Worm (Caenorhabditis elegans) whole organism, early embryonic: Measurements from ENCODE around the gene ZK131.11.

Experiments
- B0310.2 ChIP-seq: sonication (generic microtip); optimal IDR thresholded peaks from 2 replicates; lab custom pipeline; 2016; ENCODE audit warnings: mild to moderate bottlenecking, missing genetic modification characterization, missing compliant biosample characterization
- F13C5.2 ChIP-seq: sonication (generic microtip); optimal IDR thresholded peaks from 2 replicates; lab custom pipeline; 2017; ENCODE audit warnings: mild to moderate bottlenecking, missing genetic modification characterization, inconsistent platforms, missing compliant biosample characterization
- aly-1 ChIP-seq: sonication (generic microtip); optimal IDR thresholded peaks from 2 replicates; lab custom pipeline; 2016; ENCODE audit warnings: missing genetic modification characterization, missing compliant biosample characterization
- ama-1 ChIP-seq: fragments of 150-350 bp; optimal IDR thresholded peaks from 2 replicates; lab custom pipeline; 2014
- ceh-13 ChIP-seq: fragments of 200-800 bp; sonication (Bioruptor generic); optimal IDR thresholded peaks from 2 replicates; lab custom pipeline; 2018; ENCODE audit warnings: mild to moderate bottlenecking, missing genetic modification characterization, missing compliant biosample characterization
- ceh-36 ChIP-seq: sonication (generic microtip); optimal IDR thresholded peaks from 2 replicates; lab custom pipeline; 2016; ENCODE audit warnings: missing genetic modification characterization, inconsistent platforms, missing compliant biosample characterization
- ets-7 ChIP-seq: sonication (generic microtip); optimal IDR thresholded peaks from 2 replicates; lab custom pipeline; 2016; ENCODE audit warnings: missing genotype, missing genetic modification characterization, missing compliant biosample characterization
- flt-1 ChIP-seq: fragments of 200-800 bp; sonication (Bioruptor generic); IDR thresholded peaks from 2 replicates; pipeline ENCODE4 v1.3.6; 2022; ENCODE audit warnings: missing genetic modification characterization, missing compliant biosample characterization
- hmbx-1 ChIP-seq: sonication (generic microtip); optimal IDR thresholded peaks from 2 replicates; lab custom pipeline; 2016; ENCODE audit warnings: mild to moderate bottlenecking, missing genetic modification characterization, missing compliant biosample characterization
- hmg-4 ChIP-seq: fragments of 200-800 bp; sonication (Bioruptor generic); optimal IDR thresholded peaks from 2 replicates; lab custom pipeline; 2018; ENCODE audit warnings: mild to moderate bottlenecking, missing genetic modification characterization, missing compliant biosample characterization
- hnd-1 ChIP-seq: sonication (generic microtip); optimal IDR thresholded peaks from 2 replicates; lab custom pipeline; 2016; ENCODE audit warnings: missing genetic modification characterization, missing compliant biosample characterization
- pes-1 ChIP-seq: fragments of 200-800 bp; sonication (Bioruptor generic); IDR thresholded peaks from 2 replicates; pipeline ENCODE4 v1.3.6; 2022; ENCODE audit warnings: missing genetic modification reagents, missing genetic modification characterization, missing compliant biosample characterization
- scrt-1 ChIP-seq: fragments of 200-800 bp; sonication (Bioruptor generic); IDR thresholded peaks from 2 replicates; pipeline ENCODE4 v1.3.6; 2022; ENCODE audit warnings: missing genetic modification characterization, missing compliant biosample characterization
- sea-1 ChIP-seq: fragments of 200-800 bp; sonication (Bioruptor generic); conservative IDR thresholded peaks from 2 replicates; pipeline ENCODE4 v1.3.6; 2022; ENCODE audit warnings: missing genetic modification characterization, missing compliant biosample characterization
- tbx-11 ChIP-seq: fragments of 200-800 bp; sonication (Bioruptor generic); IDR thresholded peaks from 2 replicates; pipeline ENCODE4 v1.3.6; 2022; ENCODE audit warnings: missing genetic modification characterization, missing compliant biosample characterization
- tbx-37 ChIP-seq: fragments of 200-800 bp; sonication (Bioruptor generic); conservative IDR thresholded peaks from 2 replicates; pipeline ENCODE4 v1.3.6; 2022; ENCODE audit warnings: missing genetic modification reagents, missing genetic modification characterization, missing compliant biosample characterization
- tra-4 ChIP-seq: sonication (generic microtip); optimal IDR thresholded peaks from 2 replicates; lab custom pipeline; 2017; ENCODE audit warnings: missing genetic modification characterization, missing compliant biosample characterization

ZK131.11 gene

ce11 chrII:13791570-13792279 lies at the start of gene ZK131.11:
ZK131.11 (plus strand) TSS chrII:13792229.
- TF ChIP-seq ets-7 (tag; lab: Kevin White, UChicago) (no peak), ama-1 (lab: Kevin White, UChicago) (no peak), tra-4 (tag; lab: Kevin White, UChicago) (no peak), ceh-36 (no peak), scrt-1 (GFP tag; lab: Robert Waterston, UW) (no peak), ceh-13 (no peak)

ce11 chrII:13750128-13750527 lies 41.9 kb upstream of the ZK131.11 start:
- TF ChIP-seq hmg-4 (GFP tag; lab: Kevin White, UChicago) (no peak), sea-1 (GFP tag; lab: Robert Waterston, UW) (no peak), pes-1 (GFP tag; lab: Robert Waterston, UW) (no peak), tra-4 (tag; lab: Kevin White, UChicago) (no peak), scrt-1 (GFP tag; lab: Robert Waterston, UW) (no peak), F13C5.2 (tag; lab: Kevin White, UChicago) (no peak), tbx-11 (no peak), ama-1 (lab: Kevin White, UChicago) (no peak), hnd-1 (no peak), hmbx-1 (tag; lab: Kevin White, UChicago) (no peak)

ce11 chrII:13751030-13751429 lies 41.0 kb upstream of the ZK131.11 start:
- TF ChIP-seq scrt-1 (GFP tag; lab: Robert Waterston, UW) (no peak), hnd-1 (no peak), flt-1 (GFP tag; lab: Robert Waterston, UW) (no peak), ceh-13 (no peak), aly-1 (no peak), pes-1 (GFP tag; lab: Robert Waterston, UW) (no peak), hmg-4 (GFP tag; lab: Kevin White, UChicago) (no peak), B0310.2 (no peak)

- TF ChIP-seq ceh-36 (no peak), scrt-1 (GFP tag; lab: Robert Waterston, UW) (no peak), tbx-37 (GFP tag; lab: Robert Waterston, UW) (no peak), hmbx-1 (tag; lab: Kevin White, UChicago) (no peak), tbx-11 (no peak), hnd-1 (no peak), sea-1 (GFP tag; lab: Robert Waterston, UW) (no peak), flt-1 (GFP tag; lab: Robert Waterston, UW) (no peak), tra-4 (tag; lab: Kevin White, UChicago) (no peak), aly-1 (no peak), ets-7 (tag; lab: Kevin White, UChicago) (no peak), hmg-4 (GFP tag; lab: Kevin White, UChicago) (no peak), F13C5.2 (tag; lab: Kevin White, UChicago) (no peak), B0310.2 (no peak), pes-1 (GFP tag; lab: Robert Waterston, UW) (no peak), ceh-13 (no peak), ama-1 (lab: Kevin White, UChicago) (no peak)
These were observed 40.0 kb upstream of the ZK131.11 start, which contains the start of gene arrd-14 for ce11 chrII:13752016-13752415. arrd-14 (plus strand) TSS chrII:13752316.

ce11 chrII:13756232-13756631 lies 35.8 kb upstream of the ZK131.11 start:
- TF ChIP-seq flt-1 (GFP tag; lab: Robert Waterston, UW): no peak
- TF ChIP-seq sea-1 (GFP tag; lab: Robert Waterston, UW): no peak
- TF ChIP-seq pes-1 (GFP tag; lab: Robert Waterston, UW): no peak
- no peak for TF ChIP-seq ama-1 (lab: Kevin White, UChicago)
- TF ChIP-seq hmbx-1 (tag; lab: Kevin White, UChicago): no peak
- no peak for TF ChIP-seq ceh-13
- no peak for TF ChIP-seq ets-7 (tag; lab: Kevin White, UChicago)
- TF ChIP-seq ceh-36: no peak
- no peak for TF ChIP-seq scrt-1 (GFP tag; lab: Robert Waterston, UW)
- TF ChIP-seq F13C5.2 (tag; lab: Kevin White, UChicago): no peak
- no peak for TF ChIP-seq hmg-4 (GFP tag; lab: Kevin White, UChicago)
- no peak for TF ChIP-seq B0310.2

- no peak for TF ChIP-seq ama-1 (lab: Kevin White, UChicago)
- TF ChIP-seq tbx-11: no peak
- TF ChIP-seq tbx-37 (GFP tag; lab: Robert Waterston, UW): no peak
- TF ChIP-seq B0310.2: no peak
- no peak for TF ChIP-seq ceh-36
- TF ChIP-seq ets-7 (tag; lab: Kevin White, UChicago): no peak
- TF ChIP-seq F13C5.2 (tag; lab: Kevin White, UChicago): no peak
- TF ChIP-seq hnd-1: no peak
- no peak for TF ChIP-seq pes-1 (GFP tag; lab: Robert Waterston, UW)
- TF ChIP-seq flt-1 (GFP tag; lab: Robert Waterston, UW): no peak
- TF ChIP-seq hmg-4 (GFP tag; lab: Kevin White, UChicago): no peak
- TF ChIP-seq tra-4 (tag; lab: Kevin White, UChicago): no peak
- TF ChIP-seq ceh-13: no peak
- TF ChIP-seq scrt-1 (GFP tag; lab: Robert Waterston, UW): no peak
- TF ChIP-seq sea-1 (GFP tag; lab: Robert Waterston, UW): no peak
- no peak for TF ChIP-seq aly-1
- no peak for TF ChIP-seq hmbx-1 (tag; lab: Kevin White, UChicago)
These were observed 33.9 kb upstream of the ZK131.11 start, which contains the start of gene arrd-13 for ce11 chrII:13758108-13758507. arrd-13 (plus strand) TSS chrII:13758408.

ce11 chrII:13763009-13763468 lies 29.0 kb upstream of the ZK131.11 start, which contains the start of gene arrd-11:
arrd-11 (plus strand) TSS chrII:13763418.
- TF ChIP-seq ceh-13: no peak
- no peak for TF ChIP-seq F13C5.2 (tag; lab: Kevin White, UChicago)
